Worm (Caenorhabditis elegans) whole organism, young adult: ENCODE data around the gene Y54G11A.4.

Experiments
- B0019.2 ChIP-seq: fragments of 200-800 bp; sonication (Bioruptor generic); conservative IDR thresholded peaks from 2 replicates; pipeline ENCODE4 v1.3.6; 2022; ENCODE audit warnings: missing genetic modification reagents, missing genetic modification characterization, missing compliant biosample characterization
- C06A6.2 ChIP-seq: fragments of 200-800 bp; sonication (Bioruptor generic); conservative IDR thresholded peaks from 2 replicates; pipeline ENCODE4 v1.3.6; 2022; ENCODE audit warnings: missing genetic modification characterization, missing compliant biosample characterization
- D2030.7 ChIP-seq: fragments of 200-800 bp; sonication (Bioruptor generic); IDR thresholded peaks from 2 replicates; pipeline ENCODE4 v1.3.6; 2022; ENCODE audit warnings: missing genetic modification reagents, missing genetic modification characterization, missing compliant biosample characterization
- F49E8.2 ChIP-seq: sonication (generic microtip); optimal IDR thresholded peaks from 3 replicates; lab custom pipeline; 2017; ENCODE audit warnings: missing genetic modification characterization, mild to moderate bottlenecking, missing compliant biosample characterization, antibody characterized with exemption, moderate library complexity; ENCODE audit not compliant: insufficient read depth
- F57A8.1 ChIP-seq: fragments of 200-800 bp; sonication (Bioruptor generic); optimal IDR thresholded peaks from 2 replicates; lab custom pipeline; 2018; ENCODE audit warnings: mild to moderate bottlenecking, missing genetic modification characterization, moderate library complexity, missing compliant biosample characterization
- F57C9.4 ChIP-seq: sonication (generic microtip); optimal IDR thresholded peaks from 2 replicates; lab custom pipeline; 2017; ENCODE audit warnings: mild to moderate bottlenecking, missing genetic modification characterization, missing compliant biosample characterization
- Y56A3A.18 ChIP-seq: fragments of 200-800 bp; sonication (Bioruptor generic); IDR thresholded peaks from 2 replicates; pipeline ENCODE4 v1.3.6; 2022; ENCODE audit warnings: missing genetic modification reagents, missing genetic modification characterization, missing compliant biosample characterization
- ZK185.1 ChIP-seq: sonication (generic microtip); optimal IDR thresholded peaks from 2 replicates; lab custom pipeline; 2016; ENCODE audit warnings: mild to moderate bottlenecking, missing genetic modification characterization, missing compliant biosample characterization; ENCODE audit not compliant: poor library complexity, severe bottlenecking
- akir-1 ChIP-seq: fragments of 200-800 bp; sonication (Bioruptor generic); optimal IDR thresholded peaks from 2 replicates; lab custom pipeline; 2018; ENCODE audit warnings: mild to moderate bottlenecking, missing genetic modification characterization, moderate library complexity, missing compliant biosample characterization
- aptf-3 ChIP-seq: fragments of 200-800 bp; sonication (Bioruptor generic); IDR thresholded peaks from 2 replicates; pipeline ENCODE4 v1.3.6; 2022; ENCODE audit warnings: missing genetic modification characterization, missing compliant biosample characterization
- attf-5 ChIP-seq: fragments of 200-800 bp; sonication (Bioruptor generic); optimal IDR thresholded peaks from 2 replicates; lab custom pipeline; 2018; ENCODE audit warnings: mild to moderate bottlenecking, missing genetic modification characterization, missing compliant biosample characterization
- bed-2 ChIP-seq: fragments of 200-800 bp; sonication (Bioruptor generic); IDR thresholded peaks from 2 replicates; pipeline ENCODE4 v1.3.6; 2022; ENCODE audit warnings: missing genetic modification reagents, missing genetic modification characterization, missing compliant biosample characterization
- cebp-2 ChIP-seq: fragments of 200-800 bp; sonication (Bioruptor generic); IDR thresholded peaks from 2 replicates; pipeline ENCODE4 v1.3.6; 2022; ENCODE audit warnings: missing genetic modification characterization, missing compliant biosample characterization
- ceh-40 ChIP-seq: fragments of 200-800 bp; sonication (Bioruptor generic); IDR thresholded peaks from 2 replicates; pipeline ENCODE4 v1.3.6; 2022; ENCODE audit warnings: missing genetic modification characterization, missing compliant biosample characterization
- ceh-91 ChIP-seq: fragments of 200-800 bp; sonication (Bioruptor generic); IDR thresholded peaks from 2 replicates; pipeline ENCODE4 v1.3.6; 2022; ENCODE audit warnings: missing genetic modification reagents, missing genetic modification characterization, missing compliant biosample characterization
- die-1 ChIP-seq: sonication (generic microtip); optimal IDR thresholded peaks from 2 replicates; lab custom pipeline; 2016; ENCODE audit warnings: missing genotype, mild to moderate bottlenecking, missing genetic modification characterization, missing compliant biosample characterization
- egrh-3 ChIP-seq: fragments of 200-800 bp; sonication (Bioruptor generic); IDR thresholded peaks from 2 replicates; pipeline ENCODE4 v1.3.6; 2022; ENCODE audit warnings: missing genetic modification reagents, missing genetic modification characterization, missing compliant biosample characterization
- ekl-4 ChIP-seq: fragments of 200-800 bp; sonication (Bioruptor generic); IDR thresholded peaks from 2 replicates; pipeline ENCODE4 v1.3.6; 2022; ENCODE audit warnings: missing genetic modification reagents, missing genetic modification characterization, missing compliant biosample characterization
- fkh-3 ChIP-seq: sonication (generic microtip); optimal IDR thresholded peaks from 2 replicates; lab custom pipeline; 2016; ENCODE audit warnings: mild to moderate bottlenecking, missing genetic modification characterization, missing compliant biosample characterization
- him-1 ChIP-seq: sonication (generic microtip); optimal IDR thresholded peaks from 2 replicates; lab custom pipeline; 2016; ENCODE audit warnings: missing genotype, missing genetic modification reagents, missing genetic modification characterization, missing compliant biosample characterization
- hlh-26 ChIP-seq: fragments of 200-800 bp; sonication (Bioruptor generic); conservative IDR thresholded peaks from 2 replicates; pipeline ENCODE4 v1.3.6; 2022; ENCODE audit warnings: missing genetic modification reagents, missing genetic modification characterization, missing compliant biosample characterization
- lag-1 ChIP-seq: fragments of 200-800 bp; sonication (Bioruptor generic); IDR thresholded peaks from 2 replicates; pipeline ENCODE4 v1.3.6; 2022; ENCODE audit warnings: missing genetic modification reagents, missing genetic modification characterization, missing compliant biosample characterization
- lin-26 ChIP-seq: fragments of 200-800 bp; sonication (Bioruptor generic); IDR thresholded peaks from 2 replicates; pipeline ENCODE4 v1.3.6; 2022; ENCODE audit warnings: missing genetic modification reagents, missing genetic modification characterization, missing compliant biosample characterization
- lir-1 ChIP-seq: fragments of 200-800 bp; sonication (Bioruptor generic); conservative IDR thresholded peaks from 2 replicates; pipeline ENCODE4 v1.3.6; 2022; ENCODE audit warnings: missing genetic modification reagents, missing genetic modification characterization, missing compliant biosample characterization
- madf-6 ChIP-seq: fragments of 200-800 bp; sonication (Bioruptor generic); IDR thresholded peaks from 2 replicates; pipeline ENCODE4 v1.3.6; 2022; ENCODE audit warnings: missing genetic modification reagents, missing genetic modification characterization, missing compliant biosample characterization
- madf-8 ChIP-seq: fragments of 200-800 bp; sonication (Bioruptor generic); conservative IDR thresholded peaks from 2 replicates; pipeline ENCODE4 v1.3.6; 2022; ENCODE audit warnings: missing genetic modification reagents, missing genetic modification characterization, missing compliant biosample characterization
- pbrm-1 ChIP-seq: fragments of 200-800 bp; sonication (Bioruptor generic); IDR thresholded peaks from 2 replicates; pipeline ENCODE4 v1.3.6; 2022; ENCODE audit warnings: missing genetic modification reagents, missing genetic modification characterization, missing compliant biosample characterization
- pha-4 ChIP-seq: fragments of 150-350 bp; sonication (generic microtip); optimal IDR thresholded peaks from 2 replicates; lab custom pipeline; 2014; ENCODE audit warnings: missing biosample characterization, missing genetic modification reagents, missing genetic modification characterization
- sptf-2 ChIP-seq: fragments of 200-800 bp; sonication (Bioruptor generic); optimal IDR thresholded peaks from 2 replicates; lab custom pipeline; 2018; ENCODE audit warnings: mild to moderate bottlenecking, missing genetic modification characterization, missing compliant biosample characterization
- tbp1 ChIP-seq: fragments of 200-800 bp; sonication (Bioruptor generic); optimal IDR thresholded peaks from 2 replicates; lab custom pipeline; 2018; ENCODE audit warnings: mild to moderate bottlenecking, missing genetic modification characterization, missing compliant biosample characterization
- unc-62 ChIP-seq: fragments of 150-350 bp; optimal IDR thresholded peaks from 2 replicates; lab custom pipeline; 2014; ENCODE audit warnings: missing biosample characterization, missing genetic modification reagents, missing genetic modification characterization
- zfh-2 ChIP-seq: fragments of 200-800 bp; sonication (Bioruptor generic); conservative IDR thresholded peaks from 2 replicates; pipeline ENCODE4 v1.3.6; 2022; ENCODE audit warnings: missing genetic modification reagents, missing genetic modification characterization, missing compliant biosample characterization
- zim-3 ChIP-seq: sonication (generic microtip); optimal IDR thresholded peaks from 2 replicates; lab custom pipeline; 2017; ENCODE audit warnings: mild to moderate bottlenecking, missing genetic modification characterization, moderate library complexity, missing compliant biosample characterization
- ztf-22 ChIP-seq: fragments of 200-800 bp; sonication (Bioruptor generic); optimal IDR thresholded peaks from 2 replicates; lab custom pipeline; 2018; ENCODE audit warnings: mild to moderate bottlenecking, missing genetic modification characterization, moderate library complexity, missing compliant biosample characterization
- ztf-26 ChIP-seq: sonication (generic microtip); optimal IDR thresholded peaks from 2 replicates; lab custom pipeline; 2017; ENCODE audit warnings: missing genetic modification characterization, missing compliant biosample characterization

Gene Y54G11A.4

ce11 chrII:14312182-14312581 is 19.6 kb downstream of the Y54G11A.4 start (continued):
- TF ChIP-seq ekl-4 = no peak
- TF ChIP-seq ceh-91 (GFP tag; lab: Robert Waterston, UW) = peak; percentile 66
- TF ChIP-seq F49E8.2 (tag; lab: Kevin White, UChicago) = peak; percentile 50
- TF ChIP-seq madf-8 = peak; percentile 81
- peak; percentile 9 for TF ChIP-seq tbp1 (GFP tag; lab: Kevin White, UChicago)
- peak; percentile 65; the same call in 1 of the 2 replicates for TF ChIP-seq D2030.7

DNA sequence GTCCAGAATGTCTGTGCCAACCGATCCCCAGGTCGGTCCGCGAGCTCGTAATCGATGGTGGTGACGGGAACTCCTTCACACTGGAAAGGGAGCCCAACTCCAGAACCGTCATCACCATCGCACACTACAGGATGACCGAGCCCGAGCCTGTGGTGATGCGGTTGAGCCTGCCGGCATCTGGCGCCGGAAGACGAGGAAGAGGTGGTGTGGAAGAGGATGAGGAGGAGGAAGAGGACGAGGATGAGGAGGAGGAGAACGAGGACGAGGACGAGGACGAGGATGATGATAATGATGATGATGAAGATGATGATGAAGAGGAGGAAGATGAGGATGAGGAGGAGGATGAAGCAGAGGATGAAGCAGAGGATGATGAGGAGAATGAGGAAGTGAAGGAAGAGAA is 25.4 kb downstream of the Y54G11A.4 start, which contains the start of gene Y54G11A.14:
Y54G11A.14 (plus strand) TSS at position 132 of the 400 bp plus-strand sequence.
- TF ChIP-seq zfh-2 (GFP tag; lab: Robert Waterston, UW) (peak; percentile 76; the same call in 1 of the 2 replicates), F57A8.1 (GFP tag; lab: Kevin White, UChicago) (no peak), egrh-3 (GFP tag; lab: Robert Waterston, UW) (peak; percentile 68), B0019.2 (no peak), akir-1 (peak; percentile 3), pha-4 (tag; lab: Kevin White, UChicago) (no peak), lin-26 (GFP tag; lab: Robert Waterston, UW) (no peak)

DNA sequence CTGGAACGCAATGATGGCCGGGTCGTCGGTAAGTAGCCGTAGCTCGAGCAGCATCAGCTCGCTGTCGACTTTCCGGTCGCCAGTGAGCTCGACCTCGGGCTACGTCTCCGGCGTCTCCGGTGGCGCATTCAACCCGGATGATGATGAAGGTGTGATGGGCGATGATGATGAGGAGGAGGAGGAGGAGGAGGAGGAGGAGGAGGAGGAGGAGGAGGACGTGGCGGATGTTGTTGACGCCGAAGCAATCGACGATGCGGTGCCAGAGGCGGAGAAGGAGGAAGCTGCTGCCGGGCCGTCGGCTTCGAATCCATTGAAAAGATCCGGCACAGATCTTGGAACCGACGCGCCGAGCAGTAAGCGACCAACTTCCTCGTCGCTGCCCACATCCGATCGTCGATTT is 26.6 kb downstream of the Y54G11A.4 start:
- TF ChIP-seq zfh-2 (GFP tag; lab: Robert Waterston, UW) = peak; percentile 88; the same call in 1 of the 2 replicates
- peak; percentile 85 for TF ChIP-seq egrh-3 (GFP tag; lab: Robert Waterston, UW)
- peak; percentile 11 for TF ChIP-seq attf-5 (GFP tag; lab: Kevin White, UChicago)
- no peak for TF ChIP-seq ztf-22
- 0 out of 2 replicates have a peak, but pooled peaks have one; percentile 21 for TF ChIP-seq Y56A3A.18 (GFP tag; lab: Robert Waterston, UW)
- TF ChIP-seq D2030.7 = no peak
- TF ChIP-seq lin-26 (GFP tag; lab: Robert Waterston, UW) = 0 out of 2 replicates have a peak, but pooled peaks have one; percentile 9
- TF ChIP-seq, all 124 proteins: peak for 5

DNA sequence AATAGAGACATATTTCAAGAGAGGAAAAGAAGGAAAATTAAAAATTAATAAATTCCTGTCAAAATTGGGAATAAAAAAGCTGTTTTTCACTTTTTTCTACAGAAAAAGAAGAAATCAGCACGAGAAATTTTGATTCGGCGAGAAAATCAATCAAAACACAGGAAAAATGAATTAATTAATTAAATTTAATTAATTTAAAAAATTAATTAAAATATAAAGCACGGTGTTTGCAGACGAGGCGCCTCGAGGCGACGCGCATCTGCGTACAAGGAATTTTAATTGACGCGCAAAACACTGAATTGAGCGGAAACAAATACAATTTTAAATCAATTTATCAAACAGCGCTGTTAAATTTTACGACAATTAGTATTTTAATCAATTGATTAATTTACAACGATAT is 28.6 kb downstream of the Y54G11A.4 start:
- no peak for TF ChIP-seq pbrm-1 (GFP tag; lab: Robert Waterston, UW)
- no peak for TF ChIP-seq sptf-2 (GFP tag; lab: Kevin White, UChicago)
- TF ChIP-seq F57C9.4 (tag; lab: Kevin White, UChicago) = no peak
- no peak for TF ChIP-seq fkh-3 (tag; lab: Kevin White, UChicago)
- TF ChIP-seq hlh-26 = no peak
- TF ChIP-seq lir-1 (GFP tag; lab: Robert Waterston, UW) = no peak
- TF ChIP-seq bed-2 (GFP tag; lab: Robert Waterston, UW) = no peak
- no peak for TF ChIP-seq ceh-40 (GFP tag; lab: Robert Waterston, UW)
- TF ChIP-seq lag-1 = no peak
- no peak for TF ChIP-seq ztf-26 (tag; lab: Kevin White, UChicago)
- TF ChIP-seq zim-3 (tag; lab: Kevin White, UChicago) = no peak
- TF ChIP-seq C06A6.2 (GFP tag; lab: Robert Waterston, UW) = no peak
- TF ChIP-seq ZK185.1 (tag; lab: Kevin White, UChicago) = no peak
- no peak for TF ChIP-seq B0019.2
- TF ChIP-seq madf-8 = no peak
- no peak for TF ChIP-seq die-1 (tag; lab: Kevin White, UChicago)
- TF ChIP-seq unc-62 (GFP tag; lab: Kevin White, UChicago) = no peak
- no peak for TF ChIP-seq him-1 (tag; lab: Kevin White, UChicago)

ce11 chrII:14344166-14344565 is 51.5 kb downstream of the Y54G11A.4 start, which contains the start of gene ddl-3:
TSS of gene ddl-3 (minus strand) at chrII:14344454.
- TF ChIP-seq aptf-3 (GFP tag; lab: Robert Waterston, UW) (0 out of 2 replicates have a peak, but pooled peaks have one; percentile 42), madf-6 (GFP tag; lab: Robert Waterston, UW) (0 out of 2 replicates have a peak, but pooled peaks have one; percentile 21), pbrm-1 (GFP tag; lab: Robert Waterston, UW) (0 out of 2 replicates have a peak, but pooled peaks have one; percentile 34), cebp-2 (GFP tag; lab: Robert Waterston, UW) (0 out of 2 replicates have a peak, but pooled peaks have one; percentile 70)
- TF ChIP-seq, all 124 proteins: peak for 4; not testable (repeated sequence) for 120
